Fruit fly (Drosophila melanogaster): ENCODE measurements around the gene CG14881.

The CG14881 gene

dm6 chr3R:16431707-16432106 is 3.0 kb upstream of the CG14881 start:
- TF ChIP-seq CTCF (optimal IDR thresholded peaks at IDR 0.05) (peak; percentile 97 to 98), CG8478 (optimal IDR thresholded peaks at IDR 0.05) (no peak)

- TF ChIP-seq CG8478 (optimal IDR thresholded peaks at IDR 0.05) (no peak), CTCF (optimal IDR thresholded peaks at IDR 0.05) (no peak)
These were observed 2.0 kb upstream of the CG14881 start, which contains the start of gene Fntb for dm6 chr3R:16432665-16433065. Gene Fntb, plus strand, starts transcription at chr3R:16432998.

dm6 chr3R:16436374-16437037 is 1.8 kb downstream of the CG14881 start, which contains the start of gene mRpS33:
Gene mRpS33, minus strand, starts transcription at chr3R:16436597.
- TF ChIP-seq CTCF (optimal IDR thresholded peaks at IDR 0.05) (no peak), CG8478 (optimal IDR thresholded peaks at IDR 0.05) (no peak)

dm6 chr3R:16441367-16441923 is 6.7 kb downstream of the CG14881 start, which contains the start of gene ema:
Gene ema, minus strand, starts transcription at chr3R:16441661.
- TF ChIP-seq CG8478 (optimal IDR thresholded peaks at IDR 0.05) (no peak), CTCF (optimal IDR thresholded peaks at IDR 0.05) (no peak)

- TF ChIP-seq CTCF (optimal IDR thresholded peaks at IDR 0.05) (no peak), CG8478 (optimal IDR thresholded peaks at IDR 0.05) (no peak)
These were observed 8.2 kb downstream of the CG14881 start, which contains the start of the genes Ttc1 and CG14882 for dm6 chr3R:16442937-16443336. Gene Ttc1, minus strand, starts transcription at chr3R:16443007. Gene CG14882, plus strand, starts transcription at chr3R:16443207.

dm6 chr3R:16446836-16447235 is 12.1 kb downstream of the CG14881 start:
- no peak for TF ChIP-seq CG8478 (optimal IDR thresholded peaks at IDR 0.05)
- TF ChIP-seq CTCF (optimal IDR thresholded peaks at IDR 0.05) = no peak

- TF ChIP-seq CG8478 (optimal IDR thresholded peaks at IDR 0.05) (no peak), CTCF (optimal IDR thresholded peaks at IDR 0.05) (no peak)
These were observed 12.8 kb downstream of the CG14881 start for dm6 chr3R:16447448-16448045.

dm6 chr3R:16448378-16449134 is 13.9 kb downstream of the CG14881 start:
- TF ChIP-seq CTCF (optimal IDR thresholded peaks at IDR 0.05) (no peak), CG8478 (optimal IDR thresholded peaks at IDR 0.05) (no peak)

- no peak for TF ChIP-seq CG8478 (optimal IDR thresholded peaks at IDR 0.05)
These were observed 14.7 kb downstream of the CG14881 start for dm6 chr3R:16449187-16449973.

- TF ChIP-seq CTCF (optimal IDR thresholded peaks at IDR 0.05) (no peak), CG8478 (optimal IDR thresholded peaks at IDR 0.05) (no peak)
These were observed 18.4 kb downstream of the CG14881 start for dm6 chr3R:16452954-16453587.

- TF ChIP-seq CTCF (optimal IDR thresholded peaks at IDR 0.05) (peak in 1 of 2 experiments; percentile 24), CG8478 (optimal IDR thresholded peaks at IDR 0.05) (no peak)
These were observed 18.9 kb downstream of the CG14881 start, which contains the start of gene Pak3 for dm6 chr3R:16453597-16453996. Gene Pak3, minus strand, starts transcription at chr3R:16453821.

dm6 chr3R:16454192-16454591 is 19.5 kb downstream of the CG14881 start, which contains the start of gene CG10405:
Gene CG10405, plus strand, starts transcription at chr3R:16454492.
- TF ChIP-seq CG8478 (optimal IDR thresholded peaks at IDR 0.05) (no peak), CTCF (optimal IDR thresholded peaks at IDR 0.05) (no peak)

- TF ChIP-seq CTCF (optimal IDR thresholded peaks at IDR 0.05) (no peak), CG8478 (optimal IDR thresholded peaks at IDR 0.05) (no peak)
These were observed 21.2 kb downstream of the CG14881 start, which contains the start of gene CG14883 for dm6 chr3R:16455875-16456274. Gene CG14883, plus strand, starts transcription at chr3R:16456052.

dm6 chr3R:16456607-16457006 is 21.9 kb downstream of the CG14881 start:
- TF ChIP-seq CG8478 (optimal IDR thresholded peaks at IDR 0.05) (no peak), CTCF (optimal IDR thresholded peaks at IDR 0.05) (no peak)
